Fruit fly (Drosophila melanogaster): ENCODE measurements around the gene Tollo.

DNA sequence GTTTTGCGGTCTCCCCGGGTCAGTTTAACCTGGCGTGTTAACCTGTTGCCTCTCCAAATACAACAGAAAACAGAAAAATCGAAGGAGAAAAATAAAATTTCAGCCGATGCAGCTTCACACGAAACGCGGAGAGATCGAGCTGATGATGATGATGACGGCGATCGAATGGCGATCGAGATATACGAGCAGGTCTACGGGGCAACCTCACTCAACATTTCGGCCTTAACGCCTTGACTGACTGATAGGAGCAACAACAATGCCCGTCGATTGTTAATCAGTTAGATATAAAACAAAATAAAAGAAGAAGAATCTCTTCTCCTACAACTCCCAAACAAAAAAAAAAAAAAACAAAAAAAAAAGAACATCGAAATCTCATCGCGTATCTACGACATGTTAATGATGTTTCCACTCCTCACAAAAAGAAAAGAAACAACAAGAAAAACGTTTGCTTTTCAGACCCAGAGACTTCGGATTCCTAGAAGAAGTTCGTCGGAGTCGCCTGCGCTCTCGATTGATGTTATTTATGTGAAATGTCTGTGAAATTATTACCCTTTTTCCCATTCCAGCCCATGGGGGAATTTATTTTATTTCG lies 7.8 kb upstream of the Tollo start:
- TF ChIP-seq CG8478 (optimal IDR thresholded peaks at IDR 0.05) (no peak), CTCF (optimal IDR thresholded peaks at IDR 0.05) (no peak)
